Fruit fly (Drosophila melanogaster) whole organism, adult: ENCODE results near the gene CG14795.

Experiments used
- CG11617 ChIP-seq: fragments of 200-800 bp; sonication (Bioruptor generic); optimal IDR thresholded peaks from 2 replicates; lab custom pipeline; 2017; ENCODE audit warnings: mild to moderate bottlenecking, missing biosample characterization, missing genetic modification reagents, missing genetic modification characterization
- CG12768 ChIP-seq: fragments of 200-800 bp; sonication (Bioruptor generic); optimal IDR thresholded peaks from 2 replicates; lab custom pipeline; 2017; ENCODE audit warnings: missing biosample characterization, missing genetic modification characterization, mild to moderate bottlenecking, moderate library complexity, missing genetic modification reagents
- CG14711 ChIP-seq: fragments of 200-800 bp; sonication (Bioruptor generic); optimal IDR thresholded peaks from 2 replicates; lab custom pipeline; 2018; ENCODE audit warnings: missing biosample characterization, mild to moderate bottlenecking, missing genetic modification characterization, moderate library complexity
- CG1620 ChIP-seq: fragments of 200-800 bp; sonication (Bioruptor generic); optimal IDR thresholded peaks from 2 replicates; lab custom pipeline; 2016; ENCODE audit warnings: missing biosample characterization, missing genetic modification characterization
- CG33017 ChIP-seq: fragments of 200-800 bp; sonication (Bioruptor generic); optimal IDR thresholded peaks from 2 replicates; lab custom pipeline; 2018; ENCODE audit warnings: missing biosample characterization, mild to moderate bottlenecking, missing genetic modification characterization, moderate library complexity
- CG5204 ChIP-seq: fragments of 200-800 bp; sonication (Bioruptor generic); optimal IDR thresholded peaks from 2 replicates; lab custom pipeline; 2016; ENCODE audit warnings: missing biosample characterization, missing genetic modification characterization
- CG7045 ChIP-seq: fragments of 200-800 bp; sonication (Bioruptor generic); optimal IDR thresholded peaks from 2 replicates; lab custom pipeline; 2017; ENCODE audit warnings: missing biosample characterization, mild to moderate bottlenecking, missing genetic modification characterization
- CG7101 ChIP-seq: fragments of 200-800 bp; sonication (Bioruptor generic); optimal IDR thresholded peaks from 2 replicates; lab custom pipeline; 2018; ENCODE audit warnings: missing biosample characterization, mild to moderate bottlenecking, missing genetic modification characterization, moderate library complexity
- Clk ChIP-seq: fragments of 200-800 bp; sonication (Bioruptor generic); optimal IDR thresholded peaks from 2 replicates; lab custom pipeline; 2017; ENCODE audit warnings: missing biosample characterization, missing genetic modification characterization
- Crg-1 ChIP-seq: fragments of 200-800 bp; sonication (Bioruptor generic); optimal IDR thresholded peaks from 2 replicates; lab custom pipeline; 2016; ENCODE audit warnings: missing biosample characterization, missing genetic modification characterization
- Hr96 ChIP-seq: fragments of 200-800 bp; sonication (Bioruptor generic); optimal IDR thresholded peaks from 2 replicates; lab custom pipeline; 2016; ENCODE audit warnings: missing biosample characterization, missing genetic modification characterization
- Mnt ChIP-seq: fragments of 200-800 bp; sonication (Bioruptor generic); optimal IDR thresholded peaks from 2 replicates; lab custom pipeline; 2016; ENCODE audit warnings: missing biosample characterization, mild to moderate bottlenecking, missing genetic modification characterization
- bab1 ChIP-seq: fragments of 200-800 bp; sonication (Bioruptor generic); optimal IDR thresholded peaks from 3 replicates; lab custom pipeline; 2019; ENCODE audit warnings: missing biosample characterization, mild to moderate bottlenecking, missing genetic modification characterization, moderate library complexity
- cic ChIP-seq: fragments of 200-800 bp; sonication (Bioruptor generic); optimal IDR thresholded peaks from 2 replicates; lab custom pipeline; 2017; ENCODE audit warnings: missing biosample characterization, mild to moderate bottlenecking, missing genetic modification characterization, moderate library complexity
- cnc ChIP-seq, 2 experiments: fragments of >200 bp; optimal IDR thresholded peaks; 2 replicates each; lab custom pipeline; 2017
- kay ChIP-seq: fragments of 200-800 bp; sonication (Bioruptor generic); peaks from one replicate; lab custom pipeline; 2016; ENCODE audit warnings: missing biosample characterization, missing genetic modification characterization, borderline replicate concordance
- ovo ChIP-seq: fragments of 200-800 bp; sonication (Bioruptor generic); optimal IDR thresholded peaks from 2 replicates; lab custom pipeline; 2016; ENCODE audit warnings: missing biosample characterization, missing genetic modification characterization
- pad ChIP-seq: fragments of 200-800 bp; sonication (Bioruptor generic); optimal IDR thresholded peaks from 3 replicates; lab custom pipeline; 2017; ENCODE audit warnings: missing biosample characterization, missing genetic modification characterization, mild to moderate bottlenecking, moderate library complexity, missing genetic modification reagents
- tj ChIP-seq: fragments of 200-800 bp; sonication (Bioruptor generic); optimal IDR thresholded peaks from 3 replicates; lab custom pipeline; 2017; ENCODE audit warnings: missing biosample characterization, mild to moderate bottlenecking, missing genetic modification characterization, moderate library complexity
- toe ChIP-seq: fragments of 200-800 bp; sonication (Bioruptor generic); optimal IDR thresholded peaks from 2 replicates; lab custom pipeline; 2016; ENCODE audit warnings: missing biosample characterization, missing genetic modification characterization

The CG14795 gene

DNA sequence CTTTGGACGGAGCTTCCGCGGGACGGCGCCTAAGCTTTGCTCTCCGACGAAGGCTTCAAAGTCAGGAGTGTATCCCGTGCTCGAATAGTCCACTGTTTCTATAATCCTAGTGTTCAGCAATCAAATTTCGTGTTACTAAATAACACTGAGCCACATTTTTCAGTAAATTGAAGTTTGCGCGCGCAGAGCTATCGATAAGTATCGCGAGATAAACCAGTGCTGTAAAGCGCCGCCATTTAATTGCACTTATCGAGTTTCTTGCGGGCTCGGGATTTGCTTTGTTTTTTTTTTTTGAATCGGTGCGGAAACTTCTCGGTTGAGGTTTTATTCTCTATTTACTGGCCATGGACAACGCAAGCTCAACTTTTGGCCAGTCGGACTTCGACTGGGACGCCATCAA is 35.8 kb downstream of the CG14795 start, which contains the start of the genes Rab27 and mei-38:
Rab27 (minus strand) TSS at position 127 of the 400 bp plus-strand sequence.
mei-38 (plus strand) TSS at position 216 of the 400 bp plus-strand sequence.
- TF ChIP-seq bab1 (GFP tag; lab: Kevin White, UChicago) (peak; percentile 56), Mnt (GFP tag; lab: Kevin White, UChicago) (peak; percentile 8), CG12768 (GFP tag; lab: Kevin White, UChicago) (no peak), pad (GFP tag; lab: Kevin White, UChicago) (peak; percentile 54), Clk (no peak), CG33017 (tag; lab: Kevin White, UChicago) (no peak), cic (no peak), kay (GFP tag; lab: Kevin White, UChicago) (no peak), CG7101 (peak; percentile 44), CG7045 (GFP tag; lab: Kevin White, UChicago) (no peak), cnc (optimal IDR thresholded peaks at IDR 0.05; lab: Kevin White, UChicago) (no peak), CG1620 (GFP tag; lab: Kevin White, UChicago) (peak; percentile 76), Crg-1 (GFP tag; lab: Kevin White, UChicago) (peak; percentile 82), CG5204 (GFP tag; lab: Kevin White, UChicago) (no peak)

DNA sequence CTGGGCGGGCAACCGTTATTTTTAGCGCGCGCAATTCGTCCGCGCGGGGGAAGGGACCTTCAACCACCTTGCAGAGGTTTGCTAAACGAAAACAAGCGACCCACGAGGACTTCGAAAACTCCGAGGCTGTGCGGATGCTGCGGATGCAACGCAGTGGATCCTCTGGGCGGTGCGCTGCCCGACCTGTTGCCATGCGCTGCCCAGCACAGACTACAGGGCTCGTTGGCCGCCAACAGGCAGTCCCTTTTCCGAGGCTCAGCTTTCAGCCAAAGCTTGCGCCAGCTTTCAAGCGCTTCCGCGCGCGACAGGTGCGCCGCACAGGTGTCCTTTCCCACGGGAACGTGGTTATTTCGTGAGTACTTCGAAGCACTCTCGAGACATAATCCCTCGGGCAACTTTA is 36.2 kb downstream of the CG14795 start:
- TF ChIP-seq CG11617 (GFP tag; lab: Kevin White, UChicago): no peak
- TF ChIP-seq CG1620 (GFP tag; lab: Kevin White, UChicago): no peak
- TF ChIP-seq Clk: no peak
- TF ChIP-seq bab1 (GFP tag; lab: Kevin White, UChicago): no peak
- TF ChIP-seq cnc (optimal IDR thresholded peaks at IDR 0.05; lab: Kevin White, UChicago): no peak
- TF ChIP-seq tj: no peak
- no peak for TF ChIP-seq CG14711 (tag; lab: Kevin White, UChicago)
- no peak for TF ChIP-seq CG7045 (GFP tag; lab: Kevin White, UChicago)
- no peak for TF ChIP-seq toe (GFP tag; lab: Kevin White, UChicago)

DNA sequence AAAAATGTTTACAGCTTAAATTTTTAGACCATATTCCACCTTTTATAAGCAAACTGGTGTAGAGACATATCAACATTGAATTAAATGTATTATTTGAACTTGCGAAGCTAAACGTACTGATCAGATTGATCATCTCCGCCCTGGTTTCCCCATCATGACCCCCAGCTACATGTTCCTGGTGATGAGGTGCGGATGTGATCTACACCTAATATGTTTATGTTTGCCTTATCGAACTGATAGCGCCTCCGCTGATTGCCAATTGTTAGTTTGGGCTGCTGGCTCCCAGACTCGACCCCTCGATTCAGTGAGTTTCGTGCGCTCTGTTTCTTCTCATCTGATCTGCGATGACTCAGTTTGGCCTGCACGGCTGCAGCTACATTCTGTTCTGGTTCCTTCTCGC is 40.4 kb downstream of the CG14795 start, which contains the start of gene CG14780:
CG14780 (plus strand) TSS at position 301 of the 400 bp plus-strand sequence.
- no peak for TF ChIP-seq Clk
- no peak for TF ChIP-seq CG7101
- TF ChIP-seq cnc (optimal IDR thresholded peaks at IDR 0.05; lab: Kevin White, UChicago): no peak
- TF ChIP-seq bab1 (GFP tag; lab: Kevin White, UChicago): no peak
- no peak for TF ChIP-seq ovo
- TF ChIP-seq Mnt (GFP tag; lab: Kevin White, UChicago): no peak
- TF ChIP-seq pad (GFP tag; lab: Kevin White, UChicago): no peak
- TF ChIP-seq CG14711 (tag; lab: Kevin White, UChicago): no peak
- TF ChIP-seq toe (GFP tag; lab: Kevin White, UChicago): no peak
- no peak for TF ChIP-seq CG12768 (GFP tag; lab: Kevin White, UChicago)
- TF ChIP-seq Crg-1 (GFP tag; lab: Kevin White, UChicago): no peak
- TF ChIP-seq CG1620 (GFP tag; lab: Kevin White, UChicago): no peak
- no peak for TF ChIP-seq kay (GFP tag; lab: Kevin White, UChicago)
- TF ChIP-seq tj: no peak
- TF ChIP-seq Hr96 (GFP tag; lab: Kevin White, UChicago): no peak
- no peak for TF ChIP-seq CG33017 (tag; lab: Kevin White, UChicago)
- TF ChIP-seq CG5204 (GFP tag; lab: Kevin White, UChicago): no peak
- TF ChIP-seq cic: no peak

DNA sequence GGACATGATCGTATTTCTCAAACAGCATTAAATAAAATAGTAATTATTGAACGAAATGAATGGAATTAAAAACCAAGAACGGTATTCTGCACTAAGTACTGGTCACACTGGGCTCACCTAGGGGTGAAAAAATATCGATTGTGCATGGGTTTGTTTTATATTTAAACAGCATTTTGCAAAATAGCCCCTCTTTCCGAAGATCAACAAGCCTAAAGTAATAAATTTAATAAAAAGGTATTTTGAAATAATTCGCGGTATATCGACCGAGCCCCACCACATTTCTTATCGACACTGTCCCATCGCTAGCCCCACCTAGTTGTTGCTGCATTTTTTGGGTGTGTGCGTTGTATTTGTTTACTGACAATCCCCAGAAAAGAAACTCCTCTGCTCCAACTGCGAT is 42.0 kb downstream of the CG14795 start, which contains the start of gene pck:
pck (plus strand) TSS at position 105 of the 400 bp plus-strand sequence.
- TF ChIP-seq Mnt (GFP tag; lab: Kevin White, UChicago) (peak; percentile 86), CG5204 (GFP tag; lab: Kevin White, UChicago) (no peak), ovo (peak; percentile 78), pad (GFP tag; lab: Kevin White, UChicago) (peak; percentile 56), CG1620 (GFP tag; lab: Kevin White, UChicago) (peak; percentile 77), tj (peak; percentile 36), CG33017 (tag; lab: Kevin White, UChicago) (peak; percentile 10), cic (no peak), CG14711 (tag; lab: Kevin White, UChicago) (peak; percentile 68), toe (GFP tag; lab: Kevin White, UChicago) (peak; percentile 60), cnc (optimal IDR thresholded peaks at IDR 0.05; lab: Kevin White, UChicago) (no peak), kay (GFP tag; lab: Kevin White, UChicago) (no peak), Hr96 (GFP tag; lab: Kevin White, UChicago) (peak; percentile 81), CG7101 (peak; percentile 54), CG11617 (GFP tag; lab: Kevin White, UChicago) (peak; percentile 66), Crg-1 (GFP tag; lab: Kevin White, UChicago) (peak; percentile 57), Clk (no peak), CG7045 (GFP tag; lab: Kevin White, UChicago) (no peak), CG12768 (GFP tag; lab: Kevin White, UChicago) (no peak), bab1 (GFP tag; lab: Kevin White, UChicago) (peak; percentile 56)

DNA sequence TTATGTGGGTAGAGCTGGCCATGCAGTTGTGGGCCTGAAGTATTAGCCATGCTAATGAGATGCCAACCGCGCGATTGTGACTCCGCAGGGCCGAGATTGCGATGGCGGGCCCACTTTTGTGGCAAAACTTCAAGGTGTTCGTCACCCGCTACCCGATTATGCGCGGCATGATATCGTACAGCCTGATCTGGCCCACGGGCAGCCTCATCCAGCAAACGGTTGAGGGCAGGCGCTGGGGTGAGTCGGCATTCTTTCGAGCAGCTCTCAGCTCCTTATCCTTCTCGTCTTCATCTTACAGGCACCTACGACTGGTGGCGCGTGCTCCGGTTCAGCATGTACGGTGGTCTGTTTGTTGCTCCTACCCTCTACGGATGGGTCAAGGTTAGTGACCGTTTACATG is 42.9 kb downstream of the CG14795 start, which contains the start of gene CG32808:
CG32808 (minus strand) TSS at position 101 of the 400 bp plus-strand sequence.
- no peak for TF ChIP-seq CG7045 (GFP tag; lab: Kevin White, UChicago)
- no peak for TF ChIP-seq Crg-1 (GFP tag; lab: Kevin White, UChicago)
- TF ChIP-seq Clk: no peak
- no peak for TF ChIP-seq CG33017 (tag; lab: Kevin White, UChicago)
- no peak for TF ChIP-seq Hr96 (GFP tag; lab: Kevin White, UChicago)
- TF ChIP-seq CG12768 (GFP tag; lab: Kevin White, UChicago): no peak
- TF ChIP-seq cic: no peak
- no peak for TF ChIP-seq CG11617 (GFP tag; lab: Kevin White, UChicago)
- no peak for TF ChIP-seq bab1 (GFP tag; lab: Kevin White, UChicago)
- TF ChIP-seq pad (GFP tag; lab: Kevin White, UChicago): no peak
- TF ChIP-seq tj: no peak
- no peak for TF ChIP-seq Mnt (GFP tag; lab: Kevin White, UChicago)
- no peak for TF ChIP-seq cnc (optimal IDR thresholded peaks at IDR 0.05; lab: Kevin White, UChicago)
- TF ChIP-seq kay (GFP tag; lab: Kevin White, UChicago): no peak
- no peak for TF ChIP-seq CG14711 (tag; lab: Kevin White, UChicago)
- no peak for TF ChIP-seq CG7101
- TF ChIP-seq ovo: no peak
- TF ChIP-seq toe (GFP tag; lab: Kevin White, UChicago): no peak
- TF ChIP-seq CG1620 (GFP tag; lab: Kevin White, UChicago): no peak
